Worm (Caenorhabditis elegans): ENCODE data around the gene mdt-26.

DNA sequence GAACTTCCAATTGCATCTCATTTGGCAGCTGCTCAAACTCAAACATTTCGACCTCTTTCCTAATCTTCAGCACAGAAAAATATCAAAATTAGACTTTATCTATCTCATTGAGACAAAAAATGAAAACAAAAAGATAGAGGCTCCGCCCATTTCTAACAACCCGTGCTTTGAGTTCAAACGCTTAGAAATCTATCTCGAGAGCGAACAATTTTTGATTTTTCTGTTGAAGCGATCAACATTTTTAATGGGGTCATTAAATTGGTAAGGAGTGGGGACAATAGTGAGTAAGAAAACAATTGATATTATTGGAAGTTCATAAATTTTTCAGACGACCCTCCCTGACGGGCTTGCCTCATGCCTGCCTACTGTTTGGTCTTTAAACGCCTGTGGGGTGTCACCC lies 37.9 kb downstream of the mdt-26 start, which contains the start of the genes C25H3.10 and C25H3.1:
- TF ChIP-seq him-1 (tag; optimal IDR thresholded peaks at IDR 0.05) (no peak), dao-5 (tag; optimal IDR thresholded peaks at IDR 0.05) (no peak)

Data from whole organism, L4/young adult.